Fruit fly (Drosophila melanogaster) whole organism, embryonic: ENCODE results near the gene kirre.

ENCODE experiments used
- Ada2b ChIP-seq: fragments of 200-800 bp; sonication (Bioruptor generic); IDR thresholded peaks from 2 replicates; pipeline ENCODE4 v1.3.6; 2022; ENCODE audit warnings: missing biosample characterization, missing genetic modification characterization
- CG10321 ChIP-seq: fragments of 200-800 bp; sonication (Bioruptor generic); IDR thresholded peaks from 2 replicates; pipeline ENCODE4 v1.3.6; 2022; ENCODE audit warnings: missing biosample characterization, missing genetic modification characterization
- CG11085 ChIP-seq: fragments of 200-800 bp; sonication (Bioruptor generic); IDR thresholded peaks from 2 replicates; pipeline ENCODE4 v1.3.6; 2022; ENCODE audit warnings: missing biosample characterization, missing genetic modification characterization
- CG13775 ChIP-seq: fragments of 200-800 bp; sonication (Bioruptor generic); optimal IDR thresholded peaks from 3 replicates; lab custom pipeline; 2017; ENCODE audit warnings: missing biosample characterization, mild to moderate bottlenecking, missing genetic modification characterization
- CG14050 ChIP-seq: fragments of 200-800 bp; sonication (Bioruptor generic); IDR thresholded peaks from 3 replicates; pipeline ENCODE4 v1.3.6; 2022; ENCODE audit warnings: missing biosample characterization, missing genetic modification characterization
- CG15479 ChIP-seq: fragments of 200-800 bp; sonication (Bioruptor generic); optimal IDR thresholded peaks from 3 replicates; lab custom pipeline; 2019; ENCODE audit warnings: missing biosample characterization, mild to moderate bottlenecking, missing genetic modification characterization, moderate library complexity
- CG16779 ChIP-seq: fragments of 200-800 bp; sonication (Bioruptor generic); IDR thresholded peaks from 2 replicates; pipeline ENCODE4 v1.3.6; 2022; ENCODE audit warnings: missing biosample characterization, missing genetic modification characterization
- CG30431 ChIP-seq: fragments of 200-800 bp; sonication (Bioruptor generic); optimal IDR thresholded peaks from 2 replicates; lab custom pipeline; 2017; ENCODE audit warnings: missing biosample characterization, missing genetic modification characterization
- CG32767 ChIP-seq: fragments of 200-800 bp; sonication (Bioruptor generic); IDR thresholded peaks from 2 replicates; pipeline ENCODE4 v1.3.6; 2022; ENCODE audit warnings: missing biosample characterization, missing genetic modification characterization
- CG4282 ChIP-seq: fragments of 200-800 bp; sonication (Bioruptor generic); optimal IDR thresholded peaks from 2 replicates; lab custom pipeline; 2016; ENCODE audit warnings: missing biosample characterization, missing genetic modification characterization
- CG4360 ChIP-seq: fragments of 200-800 bp; sonication (Bioruptor generic); IDR thresholded peaks from 2 replicates; pipeline ENCODE4 v1.3.6; 2022; ENCODE audit warnings: missing biosample characterization, missing genetic modification characterization
- CG5245 ChIP-seq: fragments of 200-800 bp; sonication (Bioruptor generic); optimal IDR thresholded peaks from 3 replicates; lab custom pipeline; 2016; ENCODE audit warnings: missing biosample characterization, missing genetic modification characterization
- CG7357 ChIP-seq: fragments of 200-800 bp; sonication (Bioruptor generic); IDR thresholded peaks from 3 replicates; pipeline ENCODE4 v1.3.6; 2022; ENCODE audit warnings: missing biosample characterization, missing genetic modification characterization
- CG8388 ChIP-seq: fragments of 200-800 bp; sonication (Bioruptor generic); optimal IDR thresholded peaks from 2 replicates; lab custom pipeline; 2019; ENCODE audit warnings: missing biosample characterization, mild to moderate bottlenecking, missing genetic modification characterization, moderate library complexity
- CG9437 ChIP-seq: fragments of 200-800 bp; sonication (Bioruptor generic); optimal IDR thresholded peaks from 2 replicates; lab custom pipeline; 2018; ENCODE audit warnings: missing biosample characterization, mild to moderate bottlenecking, missing genetic modification characterization
- Dad ChIP-seq: fragments of 200-800 bp; sonication (Bioruptor generic); optimal IDR thresholded peaks from 3 replicates; lab custom pipeline; 2016; ENCODE audit warnings: missing biosample characterization, missing genetic modification characterization
- Deaf1 ChIP-seq: fragments of 200-800 bp; optimal IDR thresholded peaks from 3 replicates; lab custom pipeline; 2019; ENCODE audit warnings: missing biosample characterization, mild to moderate bottlenecking, missing genetic modification characterization, moderate library complexity
- Ets65A ChIP-seq: fragments of 200-800 bp; sonication (Bioruptor generic); peaks from one replicate; lab custom pipeline; 2016; ENCODE audit warnings: missing biosample characterization, missing genetic modification characterization
- Hmr ChIP-seq: fragments of 200-800 bp; sonication (Bioruptor generic); optimal IDR thresholded peaks from 3 replicates; lab custom pipeline; 2017; ENCODE audit warnings: mild to moderate bottlenecking, missing biosample characterization, missing genetic modification reagents, missing genetic modification characterization
- Hmx ChIP-seq: fragments of 200-800 bp; sonication (Bioruptor generic); optimal IDR thresholded peaks from 2 replicates; lab custom pipeline; 2016; ENCODE audit warnings: missing biosample characterization, missing genetic modification characterization
- Hr78 ChIP-seq, 2 experiments: fragments of 200-800 bp in 1 of 2; fragments of >200 bp in 1 of 2; sonication (Bioruptor generic) in 1 of 2; optimal IDR thresholded peaks; 2 replicates each; lab custom pipeline; 2017 to 2019; ENCODE audit warnings: missing biosample characterization in 2 of 2, missing genetic modification characterization in 2 of 2, mild to moderate bottlenecking in 1 of 2, moderate library complexity in 1 of 2
- Lpt ChIP-seq: fragments of >200 bp; optimal IDR thresholded peaks from 2 replicates; lab custom pipeline; 2018; ENCODE audit warnings: missing biosample characterization, missing genetic modification characterization
- Myb ChIP-seq: fragments of 200-800 bp; sonication (Bioruptor generic); optimal IDR thresholded peaks from 2 replicates; lab custom pipeline; 2016; ENCODE audit warnings: missing biosample characterization, missing genetic modification characterization
- Nf-YA ChIP-seq: fragments of 200-800 bp; sonication (Bioruptor generic); IDR thresholded peaks from 2 replicates; pipeline ENCODE4 v1.3.6; 2022; ENCODE audit warnings: missing biosample characterization, missing genetic modification characterization
- Scr ChIP-seq: fragments of 200-800 bp; sonication (Bioruptor generic); IDR thresholded peaks from 2 replicates; pipeline ENCODE4 v1.3.6; 2022; ENCODE audit warnings: missing biosample characterization, missing genetic modification characterization; ENCODE audit not compliant: partially characterized antibody
- Xbp1 ChIP-seq: fragments of 200-800 bp; sonication (Bioruptor generic); optimal IDR thresholded peaks from 3 replicates; lab custom pipeline; 2016; ENCODE audit warnings: missing biosample characterization, mild to moderate bottlenecking, missing genetic modification characterization
- ci ChIP-seq: fragments of 200-800 bp; sonication (Bioruptor generic); IDR thresholded peaks from 3 replicates; pipeline ENCODE4 v1.3.6; 2022; ENCODE audit warnings: missing biosample characterization, missing genetic modification characterization
- crp ChIP-seq, 2 experiments: fragments of 200-800 bp; sonication (Bioruptor generic); optimal IDR thresholded peaks; 2 replicates in 1 of 2; 3 replicates in 1 of 2; lab custom pipeline; 2017; ENCODE audit warnings: missing biosample characterization in 2 of 2, missing genetic modification characterization in 2 of 2, mild to moderate bottlenecking in 1 of 2, moderate library complexity in 1 of 2
- dpn ChIP-seq, 2 experiments: fragments of 200-800 bp; sonication (Bioruptor generic); optimal IDR thresholded peaks; 3 replicates each; lab custom pipeline; 2016; ENCODE audit warnings: missing biosample characterization in 2 of 2, missing genetic modification characterization in 2 of 2
- grau ChIP-seq: fragments of 200-800 bp; optimal IDR thresholded peaks from 3 replicates; lab custom pipeline; 2019; ENCODE audit warnings: missing biosample characterization, mild to moderate bottlenecking, missing genetic modification characterization, moderate library complexity
- jigr1 ChIP-seq: fragments of 200-800 bp; sonication (Bioruptor generic); IDR thresholded peaks from 3 replicates; pipeline ENCODE4 v1.3.6; 2022; ENCODE audit warnings: missing biosample characterization, missing genetic modification characterization
- lbe ChIP-seq: fragments of 200-800 bp; sonication (Bioruptor generic); optimal IDR thresholded peaks from 2 replicates; lab custom pipeline; 2016; ENCODE audit warnings: missing biosample characterization, mild to moderate bottlenecking, missing genetic modification characterization
- mld ChIP-seq: fragments of 200-800 bp; sonication (Bioruptor generic); IDR thresholded peaks from 3 replicates; pipeline ENCODE4 v1.3.6; 2022; ENCODE audit warnings: missing biosample characterization, missing genetic modification characterization; ENCODE audit not compliant: partially characterized antibody
- org-1 ChIP-seq: fragments of 200-800 bp; sonication (Bioruptor generic); optimal IDR thresholded peaks from 2 replicates; lab custom pipeline; 2017; ENCODE audit warnings: missing biosample characterization, missing genetic modification characterization
- p53 ChIP-seq: fragments of 200-800 bp; sonication (Bioruptor generic); optimal IDR thresholded peaks from 2 replicates; lab custom pipeline; 2016; ENCODE audit warnings: missing biosample characterization, missing genetic modification characterization
- phol ChIP-seq: fragments of 200-800 bp; sonication (Bioruptor generic); optimal IDR thresholded peaks from 3 replicates; lab custom pipeline; 2018; ENCODE audit warnings: missing biosample characterization, mild to moderate bottlenecking, missing genetic modification characterization, moderate library complexity
- rib ChIP-seq: fragments of 200-800 bp; sonication (Bioruptor generic); IDR thresholded peaks from 2 replicates; pipeline ENCODE4 v1.3.6; 2022; ENCODE audit warnings: missing biosample characterization, missing genetic modification characterization
- sens-2 ChIP-seq: fragments of 200-800 bp; sonication (Bioruptor generic); IDR thresholded peaks from 2 replicates; pipeline ENCODE4 v1.3.6; 2022; ENCODE audit warnings: missing biosample characterization, missing genetic modification characterization
- shn ChIP-seq: fragments of 200-800 bp; sonication (Bioruptor generic); optimal IDR thresholded peaks from 3 replicates; lab custom pipeline; 2016; ENCODE audit warnings: missing biosample characterization, missing genetic modification characterization
- sug ChIP-seq: fragments of 200-800 bp; optimal IDR thresholded peaks from 2 replicates; lab custom pipeline; 2019; ENCODE audit warnings: missing biosample characterization, mild to moderate bottlenecking, missing genetic modification characterization, moderate library complexity
- tup ChIP-seq: fragments of 200-800 bp; sonication (Bioruptor generic); optimal IDR thresholded peaks from 2 replicates; lab custom pipeline; 2016; ENCODE audit warnings: missing biosample characterization, mild to moderate bottlenecking, missing genetic modification characterization, moderate library complexity
- twi ChIP-seq: fragments of 200-800 bp; optimal IDR thresholded peaks from 2 replicates; lab custom pipeline; 2019; ENCODE audit warnings: missing biosample characterization, mild to moderate bottlenecking, missing genetic modification characterization, moderate library complexity
- wek ChIP-seq: fragments of 200-800 bp; sonication (Bioruptor generic); optimal IDR thresholded peaks from 3 replicates; lab custom pipeline; 2018; ENCODE audit warnings: missing biosample characterization, mild to moderate bottlenecking, missing genetic modification characterization, moderate library complexity

kirre gene

DNA sequence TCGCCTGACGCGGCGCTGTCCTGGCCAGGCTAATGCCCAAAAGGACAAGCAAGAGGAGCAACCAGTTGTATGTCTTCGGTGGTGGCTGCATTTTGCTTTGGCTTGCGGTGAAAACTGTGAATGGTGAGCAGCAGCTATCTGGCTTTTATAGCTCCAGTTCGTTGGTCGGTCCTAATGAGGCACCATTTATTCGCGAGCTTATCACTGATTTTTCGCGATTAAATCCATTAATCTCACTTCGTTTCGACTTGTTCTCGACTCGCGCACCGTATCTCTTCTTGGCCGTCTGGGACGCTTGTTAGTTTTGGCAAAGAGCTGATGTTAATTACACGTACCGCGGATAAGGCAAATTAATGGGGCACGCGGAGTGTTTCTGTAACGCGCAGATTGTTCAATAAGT, 136.2 kb downstream of the kirre start, which contains the start of gene CG14417:
TSS of gene CG14417 (minus strand) at position 101 of the 400 bp plus-strand sequence.
- TF ChIP-seq Ada2b (no peak), Xbp1 (GFP tag; lab: Kevin White, UChicago) (no peak), CG5245 (no peak), Myb (no peak), jigr1 (GFP tag; lab: Robert Waterston, UW) (no peak), org-1 (no peak)
- TF ChIP-seq, all 482 proteins: peak for 0

DNA sequence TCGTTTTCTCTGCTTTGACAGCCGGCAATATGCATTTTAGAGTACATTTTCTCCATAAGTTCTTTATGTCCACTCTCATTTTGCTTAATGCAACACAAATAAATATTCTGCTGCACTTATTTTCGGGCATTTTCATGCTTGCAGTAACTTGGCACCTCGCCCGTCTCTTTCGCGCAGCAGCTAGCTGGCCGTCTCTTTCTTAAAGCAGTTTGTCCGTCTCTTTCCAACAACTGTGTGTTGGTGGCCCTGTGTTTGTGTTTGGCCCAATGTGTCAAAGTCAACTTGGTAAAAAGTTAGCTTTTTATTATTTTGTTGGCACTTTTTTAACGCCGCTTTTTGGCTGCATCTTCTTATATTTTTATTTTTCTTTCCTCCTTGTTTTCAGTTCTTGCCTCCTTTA, 136.9 kb downstream of the kirre start:
- no peak for TF ChIP-seq CG16779 (GFP tag; lab: Robert Waterston, UW)
- TF ChIP-seq CG7357, result no peak
- TF ChIP-seq org-1, result no peak
- TF ChIP-seq CG10321 (GFP tag; lab: Robert Waterston, UW), result peak; percentile 70
- TF ChIP-seq Ets65A (GFP tag; lab: Kevin White, UChicago), result peak; percentile 70
- TF ChIP-seq, all 482 proteins: peak for 2

DNA sequence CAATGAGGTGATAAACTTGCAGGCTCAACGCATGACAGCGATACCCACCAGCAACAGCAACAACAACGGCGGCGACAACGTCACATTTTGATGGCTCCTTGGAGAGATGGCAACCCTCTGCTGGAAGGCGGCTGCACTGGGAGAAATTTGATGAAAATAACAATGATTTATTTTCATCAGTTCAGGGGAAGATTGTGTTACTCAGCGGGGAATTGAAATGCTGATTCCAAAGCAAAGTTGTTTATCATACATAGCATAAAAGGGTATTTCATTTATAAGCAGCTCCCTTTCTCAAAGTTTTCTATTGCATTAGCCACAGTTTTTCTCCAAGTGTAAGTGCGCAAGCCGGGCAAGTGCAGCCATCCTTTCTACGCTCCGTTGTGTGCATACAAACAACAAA, 140.5 kb downstream of the kirre start:
- TF ChIP-seq dpn (GFP tag; optimal IDR thresholded peaks at IDR 0.05; lab: Kevin White, UChicago), result no peak
- no peak for TF ChIP-seq CG11085 (GFP tag; lab: Robert Waterston, UW)
- no peak for TF ChIP-seq CG14050 (GFP tag; lab: Robert Waterston, UW)
- no peak for TF ChIP-seq Dad (GFP tag; lab: Kevin White, UChicago)
- TF ChIP-seq lbe (GFP tag; lab: Kevin White, UChicago), result no peak
- TF ChIP-seq, all 482 proteins: peak for 0

DNA sequence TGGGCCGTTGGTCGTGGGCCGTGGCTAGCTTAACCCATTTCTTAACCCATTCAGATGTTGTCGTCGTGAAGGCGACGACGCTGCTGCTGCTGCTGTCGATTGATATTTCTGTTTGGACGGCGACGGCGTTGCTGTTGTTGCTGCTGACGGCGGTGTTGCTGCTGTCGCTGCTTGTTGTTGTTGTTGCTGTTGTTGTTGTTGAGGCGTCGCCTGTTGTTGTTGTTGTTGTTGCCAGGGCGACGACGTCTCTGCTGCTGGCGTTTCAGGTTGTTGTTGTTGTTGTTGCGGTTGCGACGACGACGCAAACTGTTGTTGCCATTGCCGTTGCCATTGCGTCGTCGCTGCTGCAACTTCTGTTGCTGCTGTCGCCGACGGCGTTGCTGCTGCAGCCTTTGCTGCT, 142.3 kb downstream of the kirre start:
- TF ChIP-seq shn (no peak), wek (GFP tag; lab: Kevin White, UChicago) (no peak), p53 (GFP tag; lab: Kevin White, UChicago) (no peak), mld (GFP tag; lab: Robert Waterston, UW) (no peak), Deaf1 (no peak), Hmx (GFP tag; lab: Kevin White, UChicago) (no peak), CG4360 (GFP tag; lab: Robert Waterston, UW) (peak; percentile 95), Scr (GFP tag; lab: Robert Waterston, UW) (no peak), twi (tag; lab: Kevin White, UChicago) (no peak), CG13775 (GFP tag; lab: Kevin White, UChicago) (no peak), CG9437 (no peak), ci (GFP tag; lab: Robert Waterston, UW) (no peak), CG4282 (GFP tag; lab: Kevin White, UChicago) (no peak), Hr78 (GFP tag; optimal IDR thresholded peaks at IDR 0.05; lab: Kevin White, UChicago) (peak in 1 of 2 experiments; percentile 60), Lpt (GFP tag; lab: Kevin White, UChicago) (no peak), sens-2 (no peak), crp (GFP tag; optimal IDR thresholded peaks at IDR 0.05; lab: Kevin White, UChicago) (no peak), grau (tag; lab: Kevin White, UChicago) (no peak)
- TF ChIP-seq, all 482 proteins: peak for 2

DNA sequence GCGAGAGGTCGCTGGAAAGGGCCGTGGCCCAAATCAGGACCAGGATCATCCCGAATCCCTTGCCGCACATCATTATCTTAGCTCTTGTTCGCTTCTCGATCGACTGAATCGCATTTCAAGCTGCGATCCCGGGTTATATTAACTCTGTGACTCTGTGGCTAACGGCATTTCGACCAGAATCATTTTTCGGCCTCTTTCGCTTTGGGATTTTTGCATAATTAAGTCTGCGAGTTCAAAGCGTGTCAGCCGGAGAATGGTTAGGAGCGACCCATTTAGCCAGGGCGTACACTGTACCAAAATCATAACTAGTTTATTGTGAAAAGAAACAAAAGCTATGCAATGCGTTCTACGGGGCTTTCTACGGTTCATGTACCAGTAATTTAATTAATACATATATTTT, 143.4 kb downstream of the kirre start, which contains the start of gene CG14418:
TSS of gene CG14418 (minus strand) at position 101 of the 400 bp plus-strand sequence.
- TF ChIP-seq CG8388 (GFP tag; lab: Kevin White, UChicago) (no peak), rib (GFP tag; lab: Robert Waterston, UW) (no peak), CG15479 (GFP tag; lab: Kevin White, UChicago) (no peak), twi (tag; lab: Kevin White, UChicago) (no peak), sug (tag; lab: Kevin White, UChicago) (no peak), phol (no peak), tup (GFP tag; lab: Kevin White, UChicago) (no peak), Hmr (GFP tag; lab: Kevin White, UChicago) (no peak), Nf-YA (GFP tag; lab: Robert Waterston, UW) (no peak), CG30431 (GFP tag; lab: Kevin White, UChicago) (no peak), CG32767 (GFP tag; lab: Robert Waterston, UW) (no peak)
